Worm (Caenorhabditis elegans): ENCODE measurements around the gene osm-9.

ce11 chrIV:3515412-3516046, 41.7 kb downstream of the osm-9 start:
- peak; percentile 13 for TF ChIP-seq lin-13 (GFP tag; optimal IDR thresholded peaks at IDR 0.05)
- TF ChIP-seq nhr-11 (tag; optimal IDR thresholded peaks at IDR 0.05): no peak
- TF ChIP-seq elt-3 (tag; optimal IDR thresholded peaks at IDR 0.05): no peak
- peak; percentile 22 for TF ChIP-seq snpc-4 (tag; optimal IDR thresholded peaks at IDR 0.05)
- TF ChIP-seq nhr-237 (tag; optimal IDR thresholded peaks at IDR 0.05): no peak
- peak; percentile 86 for TF ChIP-seq F13H6.1 (tag; optimal IDR thresholded peaks at IDR 0.05)
- no peak for TF ChIP-seq unc-39 (tag; optimal IDR thresholded peaks at IDR 0.05)
- no peak for TF ChIP-seq ZK546.5 (tag; optimal IDR thresholded peaks at IDR 0.05)
- TF ChIP-seq blmp-1 (tag; optimal IDR thresholded peaks at IDR 0.05; ENCODE audit: insufficient read depth): no peak
